Worm (Caenorhabditis elegans) whole organism, midembryonic: ENCODE measurements around the gene ccpp-6.
A peak's percentile ranks its signal among the peaks of the same experiment; 100 is the strongest.

Experiments used
- T22C8.4 ChIP-seq: fragments of 200-800 bp; sonication (Bioruptor generic); IDR thresholded peaks from 2 replicates; pipeline ENCODE4 v1.3.6; 2022; ENCODE audit warnings: missing genetic modification characterization, missing compliant biosample characterization
- cog-1 ChIP-seq: sonication (generic microtip); optimal IDR thresholded peaks from 2 replicates; lab custom pipeline; 2016; ENCODE audit warnings: missing genetic modification characterization, missing compliant biosample characterization
- flt-1 ChIP-seq: fragments of 200-800 bp; sonication (Bioruptor generic); IDR thresholded peaks from 2 replicates; pipeline ENCODE4 v1.3.6; 2022; ENCODE audit warnings: missing genetic modification characterization, missing compliant biosample characterization
- klf-2 ChIP-seq: fragments of 200-800 bp; sonication (Bioruptor generic); conservative IDR thresholded peaks from 2 replicates; pipeline ENCODE4 v1.3.6; 2022; ENCODE audit warnings: missing genetic modification reagents, missing genetic modification characterization, missing compliant biosample characterization
- med-1 ChIP-seq: sonication (generic microtip); optimal IDR thresholded peaks from 2 replicates; lab custom pipeline; 2017; ENCODE audit warnings: missing genetic modification characterization, mild to moderate bottlenecking, missing compliant biosample characterization, antibody characterized with exemption, missing genetic modification reagents; ENCODE audit not compliant: insufficient read depth
- ref-1 ChIP-seq: fragments of 200-800 bp; sonication (Bioruptor generic); conservative IDR thresholded peaks from 2 replicates; pipeline ENCODE4 v1.3.6; 2022; ENCODE audit warnings: missing genetic modification reagents, missing genetic modification characterization, missing compliant biosample characterization
- tab-1 ChIP-seq: fragments of 200-800 bp; sonication (Bioruptor generic); IDR thresholded peaks from 2 replicates; pipeline ENCODE4 v1.3.6; 2022; ENCODE audit warnings: missing genetic modification characterization, missing compliant biosample characterization
- ztf-23 ChIP-seq: fragments of 200-800 bp; sonication (Bioruptor generic); IDR thresholded peaks from 2 replicates; pipeline ENCODE4 v1.3.6; 2022; ENCODE audit warnings: missing genetic modification reagents, missing genetic modification characterization, missing compliant biosample characterization
- ztf-29 ChIP-seq: fragments of 200-800 bp; sonication (Bioruptor generic); IDR thresholded peaks from 2 replicates; pipeline ENCODE4 v1.3.6; 2022; ENCODE audit warnings: missing genetic modification reagents, missing genetic modification characterization, missing compliant biosample characterization

Gene ccpp-6

DNA sequence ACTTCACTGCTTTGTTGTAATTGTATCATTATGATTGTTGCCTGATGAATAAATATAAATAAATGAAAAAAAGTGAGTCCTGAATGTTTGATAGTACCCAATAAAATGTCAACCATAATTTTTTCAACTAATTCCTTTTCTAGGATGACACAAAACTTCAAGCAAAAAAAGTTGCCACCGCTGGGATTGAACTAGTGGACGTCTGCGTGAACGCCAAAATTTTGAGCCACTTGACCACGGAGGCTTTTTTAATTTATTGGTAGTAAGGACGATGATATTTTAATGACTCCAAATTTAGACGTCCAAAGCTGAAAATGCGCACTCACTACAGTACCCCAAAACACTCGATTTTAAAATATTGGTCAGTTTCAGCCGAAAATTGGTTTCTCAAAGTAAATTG lies 33.5 kb downstream of the ccpp-6 start:
- TF ChIP-seq ztf-23 (GFP tag; lab: Robert Waterston, UW) (no peak), ref-1 (GFP tag; lab: Robert Waterston, UW) (no peak), T22C8.4 (no peak), flt-1 (GFP tag; lab: Robert Waterston, UW) (no peak), ztf-29 (no peak), tab-1 (no peak), cog-1 (tag; lab: Kevin White, UChicago) (no peak)

DNA sequence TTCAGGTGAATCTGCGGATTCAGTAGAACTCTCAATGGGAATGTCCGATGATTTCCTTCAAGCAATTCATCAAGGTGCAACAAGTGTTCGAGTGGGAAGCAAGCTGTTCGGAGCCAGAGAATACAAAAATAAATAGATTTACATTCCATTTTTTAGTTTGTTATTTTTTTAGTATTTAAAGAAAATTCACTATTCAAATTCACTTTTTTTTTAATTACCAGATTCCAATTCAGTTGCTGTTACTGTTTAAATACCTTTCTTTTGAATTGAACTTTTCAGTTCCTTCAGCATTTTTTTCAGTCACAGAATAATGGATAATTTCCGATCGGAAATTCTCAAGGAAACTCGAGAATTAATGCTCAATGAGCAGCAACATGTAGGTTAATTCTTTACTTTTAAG lies 35.3 kb downstream of the ccpp-6 start, which contains the start of gene F09E5.7:
F09E5.7 (plus strand) TSS at position 301 of the 400 bp plus-strand sequence.
- no peak for TF ChIP-seq klf-2 (GFP tag; lab: Robert Waterston, UW)

ce11 chrII:5350357-5350756 lies 36.8 kb downstream of the ccpp-6 start, which contains the start of gene F09E5.8:
Gene F09E5.8, plus strand, starts transcription at chrII:5350669.
- 0 out of 2 replicates have a peak, but pooled peaks have one; percentile 55 for TF ChIP-seq klf-2 (GFP tag; lab: Robert Waterston, UW)
- peak; percentile 81; the same call in 1 of the 2 replicates for TF ChIP-seq flt-1 (GFP tag; lab: Robert Waterston, UW)
- TF ChIP-seq tab-1: 0 out of 2 replicates have a peak, but pooled peaks have one; percentile 45
- TF ChIP-seq ztf-23 (GFP tag; lab: Robert Waterston, UW): peak; percentile 84

- peak; percentile 87 for TF ChIP-seq flt-1 (GFP tag; lab: Robert Waterston, UW)
- peak; percentile 81 for TF ChIP-seq tab-1
- peak; percentile 75 for TF ChIP-seq ztf-29
- peak; percentile 92 for TF ChIP-seq ztf-23 (GFP tag; lab: Robert Waterston, UW)
- peak; percentile 81 for TF ChIP-seq klf-2 (GFP tag; lab: Robert Waterston, UW)
These were observed 40.8 kb downstream of the ccpp-6 start for ce11 chrII:5346350-5346749.

DNA sequence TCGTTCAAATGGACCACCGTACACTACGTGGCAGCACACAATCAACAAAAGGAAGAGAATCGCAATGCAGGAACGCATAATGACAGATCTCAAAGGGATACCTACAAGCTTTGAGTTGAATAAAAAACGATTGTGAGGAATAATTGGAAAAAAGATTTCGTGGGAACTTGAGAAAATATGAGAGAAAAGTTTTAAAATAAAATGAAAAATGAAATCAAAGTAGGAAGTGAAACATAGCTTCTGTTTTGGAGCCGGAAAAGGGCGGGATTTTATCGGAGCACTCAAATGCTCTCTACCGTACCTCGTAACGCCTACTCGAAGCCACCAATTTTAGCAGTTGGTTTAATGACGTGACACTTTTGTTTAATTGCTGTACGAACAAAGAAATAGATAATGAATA lies 42.3 kb downstream of the ccpp-6 start, which contains the start of gene F09E5.14:
F09E5.14 (minus strand) TSS at position 101 of the 400 bp plus-strand sequence.
- no peak for TF ChIP-seq ztf-23 (GFP tag; lab: Robert Waterston, UW)
- no peak for TF ChIP-seq flt-1 (GFP tag; lab: Robert Waterston, UW)
- no peak for TF ChIP-seq ztf-29
- no peak for TF ChIP-seq ref-1 (GFP tag; lab: Robert Waterston, UW)
- TF ChIP-seq cog-1 (tag; lab: Kevin White, UChicago): no peak
- no peak for TF ChIP-seq klf-2 (GFP tag; lab: Robert Waterston, UW)
- no peak for TF ChIP-seq tab-1

ce11 chrII:5342412-5342811 lies 44.7 kb downstream of the ccpp-6 start:
- TF ChIP-seq ztf-23 (GFP tag; lab: Robert Waterston, UW) (no peak), med-1 (no peak), tab-1 (no peak), T22C8.4 (no peak), ztf-29 (no peak), flt-1 (GFP tag; lab: Robert Waterston, UW) (no peak), klf-2 (GFP tag; lab: Robert Waterston, UW) (no peak), cog-1 (tag; lab: Kevin White, UChicago) (no peak), ref-1 (GFP tag; lab: Robert Waterston, UW) (no peak)

DNA sequence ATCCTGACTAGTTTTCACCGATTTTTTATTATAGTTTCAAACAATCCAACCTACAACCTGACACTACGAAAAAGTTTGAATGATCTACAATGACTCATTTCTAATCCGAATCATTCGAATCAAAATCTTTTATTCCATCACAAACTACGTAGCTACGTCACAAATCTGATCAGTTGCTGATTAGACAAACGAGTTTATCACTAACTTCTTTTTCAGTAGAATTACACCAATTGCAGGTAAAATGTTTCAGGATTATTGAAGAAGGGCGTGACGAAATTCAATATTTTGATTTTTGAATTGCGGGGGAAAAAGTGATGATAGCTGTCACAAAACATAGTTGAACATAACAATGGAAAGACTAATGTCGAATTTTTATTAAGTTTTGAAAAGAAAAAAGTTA lies 45.5 kb downstream of the ccpp-6 start:
- TF ChIP-seq med-1 (no peak), ref-1 (GFP tag; lab: Robert Waterston, UW) (no peak), T22C8.4 (no peak), cog-1 (tag; lab: Kevin White, UChicago) (no peak), klf-2 (GFP tag; lab: Robert Waterston, UW) (no peak), tab-1 (no peak), ztf-29 (no peak), flt-1 (GFP tag; lab: Robert Waterston, UW) (no peak), ztf-23 (GFP tag; lab: Robert Waterston, UW) (no peak)

- TF ChIP-seq cog-1 (tag; lab: Kevin White, UChicago) (no peak), med-1 (no peak), tab-1 (no peak), ztf-23 (GFP tag; lab: Robert Waterston, UW) (no peak), flt-1 (GFP tag; lab: Robert Waterston, UW) (no peak), ztf-29 (no peak), ref-1 (GFP tag; lab: Robert Waterston, UW) (no peak), klf-2 (GFP tag; lab: Robert Waterston, UW) (no peak), T22C8.4 (no peak)
These were observed 46.2 kb downstream of the ccpp-6 start for ce11 chrII:5340672-5341568.

- TF ChIP-seq ref-1 (GFP tag; lab: Robert Waterston, UW): no peak
- TF ChIP-seq flt-1 (GFP tag; lab: Robert Waterston, UW): no peak
- TF ChIP-seq T22C8.4: no peak
- TF ChIP-seq ztf-23 (GFP tag; lab: Robert Waterston, UW): no peak
These were observed 47.6 kb downstream of the ccpp-6 start for ce11 chrII:5339547-5339946.

DNA sequence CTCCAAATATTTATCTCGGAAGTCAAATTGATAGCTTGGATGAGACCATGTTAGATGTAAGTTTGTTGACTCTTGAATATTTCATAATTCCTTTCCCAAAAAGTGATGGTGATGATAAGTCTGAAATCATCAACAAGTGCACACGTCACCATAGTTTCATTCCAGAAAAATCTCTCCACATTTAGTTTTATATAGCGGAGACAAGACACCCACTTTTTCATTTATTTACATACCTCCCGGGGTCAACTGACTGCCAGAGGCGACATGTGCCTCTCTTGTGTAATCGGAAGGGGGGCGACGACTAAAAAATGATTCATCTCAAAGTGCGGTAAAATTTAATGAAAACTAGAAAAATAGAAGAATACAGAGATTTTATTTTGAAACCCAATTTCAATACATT lies 48.8 kb downstream of the ccpp-6 start:
- TF ChIP-seq T22C8.4: no peak
- TF ChIP-seq klf-2 (GFP tag; lab: Robert Waterston, UW): no peak
- TF ChIP-seq med-1: no peak
- no peak for TF ChIP-seq ref-1 (GFP tag; lab: Robert Waterston, UW)
- no peak for TF ChIP-seq cog-1 (tag; lab: Kevin White, UChicago)
- no peak for TF ChIP-seq tab-1
- TF ChIP-seq flt-1 (GFP tag; lab: Robert Waterston, UW): no peak
- no peak for TF ChIP-seq ztf-29
- TF ChIP-seq ztf-23 (GFP tag; lab: Robert Waterston, UW): no peak
